Worm (Caenorhabditis elegans) whole organism, L4 larva: ENCODE data around the gene asb-1.

Experiments
- F26F4.8 ChIP-seq: fragments of 200-800 bp; sonication (Bioruptor generic); conservative IDR thresholded peaks from 2 replicates; pipeline ENCODE4 v1.3.6; 2022; ENCODE audit warnings: missing genetic modification characterization, missing compliant biosample characterization
- F37D6.2 ChIP-seq: sonication (generic microtip); optimal IDR thresholded peaks from 2 replicates; lab custom pipeline; 2016; ENCODE audit warnings: mild to moderate bottlenecking, missing genetic modification characterization, missing compliant biosample characterization
- F44E2.7 ChIP-seq: fragments of 200-800 bp; sonication (Bioruptor generic); IDR thresholded peaks from 2 replicates; pipeline ENCODE4 v2.1.2; 2022; ENCODE audit warnings: missing genetic modification characterization, missing compliant biosample characterization
- R02D3.7 ChIP-seq: fragments of 150-350 bp; sonication (generic microtip); optimal IDR thresholded peaks from 3 replicates; lab custom pipeline; 2014; ENCODE audit warnings: missing biosample characterization, missing genetic modification characterization
- T20F7.1 ChIP-seq: fragments of 200-800 bp; sonication (Bioruptor generic); optimal IDR thresholded peaks from 2 replicates; lab custom pipeline; 2018; ENCODE audit warnings: mild to moderate bottlenecking, missing genetic modification characterization, missing compliant biosample characterization
- T26A8.4 ChIP-seq: fragments of 200-800 bp; sonication (Bioruptor generic); IDR thresholded peaks from 2 replicates; pipeline ENCODE4 v1.3.6; 2022; ENCODE audit warnings: missing genetic modification characterization, missing compliant biosample characterization
- Y48G9A.11 ChIP-seq: fragments of 200-800 bp; sonication (Bioruptor generic); IDR thresholded peaks from 2 replicates; pipeline ENCODE4 v1.3.6; 2022; ENCODE audit warnings: missing genetic modification reagents, missing genetic modification characterization, missing compliant biosample characterization
- Y75B8A.6 ChIP-seq: fragments of 200-800 bp; sonication (Bioruptor generic); IDR thresholded peaks from 2 replicates; pipeline ENCODE4 v1.3.6; 2022; ENCODE audit warnings: missing genetic modification reagents, missing genetic modification characterization, missing compliant biosample characterization
- ZK337.2 ChIP-seq: fragments of 200-800 bp; sonication (Bioruptor generic); IDR thresholded peaks from 2 replicates; pipeline ENCODE4 v1.3.6; 2022; ENCODE audit warnings: missing genetic modification reagents, missing genetic modification characterization, missing compliant biosample characterization
- aly-2 ChIP-seq: sonication (generic microtip); optimal IDR thresholded peaks from 2 replicates; lab custom pipeline; 2018; ENCODE audit warnings: missing biosample characterization, missing genetic modification characterization
- arid-1 ChIP-seq: fragments of 200-800 bp; sonication (Bioruptor generic); conservative IDR thresholded peaks from 2 replicates; pipeline ENCODE4 v1.3.6; 2022; ENCODE audit warnings: missing genetic modification reagents, missing genetic modification characterization, missing compliant biosample characterization
- ceh-44 ChIP-seq: fragments of 200-800 bp; sonication (Bioruptor generic); IDR thresholded peaks from 2 replicates; pipeline ENCODE4 v1.3.6; 2022; ENCODE audit warnings: missing genetic modification reagents, missing genetic modification characterization, missing compliant biosample characterization
- ceh-62 ChIP-seq: sonication (generic microtip); optimal IDR thresholded peaks from 2 replicates; lab custom pipeline; 2017; ENCODE audit warnings: missing biosample characterization, missing genetic modification characterization
- ceh-82 ChIP-seq: sonication (generic microtip); optimal IDR thresholded peaks from 2 replicates; lab custom pipeline; 2017; ENCODE audit warnings: missing biosample characterization, missing genetic modification characterization
- ces-1 ChIP-seq: fragments of 150-350 bp; sonication (generic microtip); optimal IDR thresholded peaks from 4 replicates; lab custom pipeline; 2014; ENCODE audit warnings: missing biosample characterization, missing genetic modification reagents, missing genetic modification characterization
- daf-12 ChIP-seq: fragments of 150-350 bp; optimal IDR thresholded peaks from 2 replicates; lab custom pipeline; 2014; ENCODE audit warnings: missing biosample characterization, missing genetic modification reagents, missing genetic modification characterization
- daf-16 ChIP-seq, 3 experiments: sonication (generic microtip); optimal IDR thresholded peaks; 2 replicates each; lab custom pipeline; 2016 to 2017; ENCODE audit warnings: missing genetic modification characterization in 3 of 3, missing genetic modification reagents in 3 of 3, mild to moderate bottlenecking in 2 of 3, missing compliant biosample characterization in 2 of 3, missing biosample characterization in 1 of 3, moderate library complexity in 1 of 3
- daf-8 ChIP-seq: fragments of 200-800 bp; sonication (Bioruptor generic); IDR thresholded peaks from 2 replicates; pipeline ENCODE4 v1.3.6; 2022; ENCODE audit warnings: missing genetic modification characterization, missing compliant biosample characterization
- dmd-9 ChIP-seq: fragments of 200-800 bp; sonication (Bioruptor generic); IDR thresholded peaks from 2 replicates; pipeline ENCODE4 v1.3.6; 2022; ENCODE audit warnings: missing genetic modification reagents, missing genetic modification characterization, missing compliant biosample characterization
- dve-1 ChIP-seq: sonication (generic microtip); optimal IDR thresholded peaks from 2 replicates; lab custom pipeline; 2017; ENCODE audit warnings: antibody characterized with exemption, mild to moderate bottlenecking, missing genetic modification characterization, missing compliant biosample characterization; ENCODE audit not compliant: insufficient read depth
- fos-1 ChIP-seq: fragments of 150-350 bp; optimal IDR thresholded peaks from 2 replicates; lab custom pipeline; 2014; ENCODE audit warnings: missing biosample characterization, missing genetic modification characterization
- hlh-30 ChIP-seq: sonication (generic microtip); optimal IDR thresholded peaks from 2 replicates; lab custom pipeline; 2017; ENCODE audit warnings: antibody characterized with exemption, mild to moderate bottlenecking, missing genetic modification characterization, missing compliant biosample characterization; ENCODE audit not compliant: insufficient read depth
- hmg-1.1 ChIP-seq: fragments of 200-800 bp; sonication (Bioruptor generic); IDR thresholded peaks from 2 replicates; pipeline ENCODE4 v1.3.6; 2022; ENCODE audit warnings: missing genetic modification reagents, missing genetic modification characterization, missing compliant biosample characterization
- lin-1 ChIP-seq: fragments of 200-800 bp; sonication (Bioruptor generic); IDR thresholded peaks from 2 replicates; pipeline ENCODE4 v1.3.6; 2022; ENCODE audit warnings: missing genetic modification reagents, missing genetic modification characterization, missing compliant biosample characterization
- lin-15B ChIP-seq: fragments of 150-350 bp; sonication (generic microtip); optimal IDR thresholded peaks from 3 replicates; lab custom pipeline; 2014; ENCODE audit warnings: missing biosample characterization, missing genetic modification characterization
- lin-39 ChIP-seq: fragments of 150-350 bp; optimal IDR thresholded peaks from 2 replicates; lab custom pipeline; 2014; ENCODE audit warnings: missing biosample characterization, missing genetic modification reagents, missing genetic modification characterization
- lir-3 ChIP-seq: sonication (generic microtip); optimal IDR thresholded peaks from 2 replicates; lab custom pipeline; 2016; ENCODE audit warnings: mild to moderate bottlenecking, missing genetic modification characterization, missing compliant biosample characterization
- lsy-2 ChIP-seq, 2 experiments: fragments of 150-350 bp in 1 of 2; sonication (generic microtip) in 1 of 2; optimal IDR thresholded peaks; 2 replicates each; lab custom pipeline; 2014 to 2017; ENCODE audit warnings: missing biosample characterization in 2 of 2, missing genetic modification characterization in 2 of 2
- madf-5 ChIP-seq, 2 experiments: fragments of 200-800 bp; sonication (Bioruptor generic); IDR thresholded peaks; 2 replicates each; pipeline ENCODE4 v1.3.6; 2022; ENCODE audit warnings: missing compliant biosample characterization in 2 of 2, missing genetic modification characterization in 2 of 2
- mdl-1 ChIP-seq, 2 experiments: fragments of 150-350 bp in 1 of 2; sonication (generic microtip) in 1 of 2; optimal IDR thresholded peaks; 2 replicates each; lab custom pipeline; 2014 to 2017; ENCODE audit warnings: missing biosample characterization in 2 of 2, missing genetic modification characterization in 2 of 2
- mdt-29 ChIP-seq: fragments of 200-800 bp; sonication (Bioruptor generic); IDR thresholded peaks from 2 replicates; pipeline ENCODE4 v1.3.6; 2022; ENCODE audit warnings: missing genetic modification reagents, missing genetic modification characterization, missing compliant biosample characterization
- mxl-2 ChIP-seq: fragments of 200-800 bp; sonication (Bioruptor generic); conservative IDR thresholded peaks from 2 replicates; pipeline ENCODE4 v1.3.6; 2022; ENCODE audit warnings: missing genetic modification reagents, missing genetic modification characterization, missing compliant biosample characterization
- mxl-3 ChIP-seq: fragments of 200-800 bp; sonication (Bioruptor generic); optimal IDR thresholded peaks from 2 replicates; lab custom pipeline; 2018; ENCODE audit warnings: mild to moderate bottlenecking, missing genetic modification characterization, missing compliant biosample characterization
- nhr-10 ChIP-seq: fragments of 150-350 bp; optimal IDR thresholded peaks from 2 replicates; lab custom pipeline; 2014; ENCODE audit warnings: missing biosample characterization, missing genetic modification characterization
- nhr-102 ChIP-seq: sonication (generic microtip); optimal IDR thresholded peaks from 2 replicates; lab custom pipeline; 2016; ENCODE audit warnings: mild to moderate bottlenecking, missing genetic modification characterization, moderate library complexity, missing compliant biosample characterization
- nhr-11 ChIP-seq: fragments of 150-350 bp; optimal IDR thresholded peaks from 2 replicates; lab custom pipeline; 2014; ENCODE audit warnings: missing biosample characterization, missing genetic modification characterization
- nhr-111 ChIP-seq: fragments of 200-800 bp; sonication (Bioruptor generic); optimal IDR thresholded peaks from 2 replicates; lab custom pipeline; 2018; ENCODE audit warnings: mild to moderate bottlenecking, missing genetic modification characterization, missing compliant biosample characterization
- nhr-237 ChIP-seq: sonication (generic microtip); optimal IDR thresholded peaks from 2 replicates; lab custom pipeline; 2017; ENCODE audit warnings: missing biosample characterization, missing genetic modification characterization
- nhr-41 ChIP-seq: fragments of 200-800 bp; sonication (Bioruptor generic); IDR thresholded peaks from 2 replicates; pipeline ENCODE4 v1.3.6; 2022; ENCODE audit warnings: missing genetic modification reagents, missing genetic modification characterization, missing compliant biosample characterization
- nhr-77 ChIP-seq: fragments of 150-350 bp; optimal IDR thresholded peaks from 2 replicates; lab custom pipeline; 2014; ENCODE audit warnings: missing biosample characterization, missing genetic modification characterization
- pqm-1 ChIP-seq: sonication (generic microtip); optimal IDR thresholded peaks from 2 replicates; lab custom pipeline; 2017; ENCODE audit warnings: missing biosample characterization, missing genetic modification characterization
- rbr-2 ChIP-seq: sonication (generic microtip); optimal IDR thresholded peaks from 2 replicates; lab custom pipeline; 2016; ENCODE audit warnings: missing genotype, missing genetic modification characterization, missing compliant biosample characterization
- saeg-2 ChIP-seq: fragments of 200-800 bp; sonication (Bioruptor generic); IDR thresholded peaks from 2 replicates; pipeline ENCODE4 v1.3.6; 2022; ENCODE audit warnings: missing genetic modification reagents, missing genetic modification characterization, missing compliant biosample characterization
- sdz-12 ChIP-seq: fragments of 200-800 bp; sonication (Bioruptor generic); optimal IDR thresholded peaks from 2 replicates; lab custom pipeline; 2018; ENCODE audit warnings: mild to moderate bottlenecking, missing genetic modification characterization, missing compliant biosample characterization
- spr-1 ChIP-seq: sonication (generic microtip); optimal IDR thresholded peaks from 2 replicates; lab custom pipeline; 2016; ENCODE audit warnings: mild to moderate bottlenecking, missing genetic modification characterization, missing compliant biosample characterization
- spr-3 ChIP-seq: fragments of 200-800 bp; sonication (Bioruptor generic); optimal IDR thresholded peaks from 2 replicates; lab custom pipeline; 2018; ENCODE audit warnings: mild to moderate bottlenecking, missing genetic modification characterization, missing compliant biosample characterization
- tag-97 ChIP-seq: fragments of 200-800 bp; sonication (Bioruptor generic); IDR thresholded peaks from 2 replicates; pipeline ENCODE4 v1.3.6; 2022; ENCODE audit warnings: missing genetic modification characterization, missing compliant biosample characterization
- unc-130 ChIP-seq: sonication (generic microtip); optimal IDR thresholded peaks from 2 replicates; lab custom pipeline; 2016; ENCODE audit warnings: missing genetic modification reagents, missing genetic modification characterization, missing compliant biosample characterization
- unc-39 ChIP-seq: sonication (generic microtip); optimal IDR thresholded peaks from 2 replicates; lab custom pipeline; 2017; ENCODE audit warnings: missing biosample characterization, missing genetic modification characterization
- vab-7 ChIP-seq: fragments of 200-800 bp; sonication (Bioruptor generic); IDR thresholded peaks from 2 replicates; pipeline ENCODE4 v1.3.6; 2022; ENCODE audit warnings: missing genetic modification reagents, missing genetic modification characterization, missing compliant biosample characterization
- zfp-2 ChIP-seq: sonication (generic microtip); optimal IDR thresholded peaks from 2 replicates; lab custom pipeline; 2016; ENCODE audit warnings: mild to moderate bottlenecking, missing genetic modification characterization, missing compliant biosample characterization

The asb-1 gene

ce11 chrIII:4568455-4568854 is 27.2 kb downstream of the asb-1 start, which contains the start of gene idhg-1:
TSS of gene idhg-1 (plus strand) at chrIII:4568797.
- TF ChIP-seq T26A8.4 (GFP tag; lab: Robert Waterston, UW): peak; percentile 76; the same call in 1 of the 2 replicates
- TF ChIP-seq R02D3.7 (tag; lab: Kevin White, UChicago): no peak
- no peak for TF ChIP-seq ceh-62 (tag; lab: Kevin White, UChicago)
- no peak for TF ChIP-seq nhr-237
- peak in 1 of 2 experiments; percentile 72 for TF ChIP-seq lsy-2 (tag; optimal IDR thresholded peaks at IDR 0.05; lab: Kevin White, UChicago)
- no peak for TF ChIP-seq lin-15B (tag; lab: Kevin White, UChicago)
- peak; percentile 55; the same call in 1 of the 2 replicates for TF ChIP-seq saeg-2 (GFP tag; lab: Robert Waterston, UW)
- peak; percentile 10 to 94 for TF ChIP-seq daf-16 (GFP tag; optimal IDR thresholded peaks at IDR 0.05; lab: Kevin White, UChicago)
- peak; percentile 66 for TF ChIP-seq daf-16 (tag; optimal IDR thresholded peaks at IDR 0.05; lab: Kevin White, UChicago)
- TF ChIP-seq F37D6.2: peak; percentile 35
- TF ChIP-seq daf-8: no peak
- TF ChIP-seq mxl-3 (GFP tag; lab: Kevin White, UChicago): peak; percentile 20
- TF ChIP-seq unc-130 (GFP tag; lab: Kevin White, UChicago): peak; percentile 88
- TF ChIP-seq tag-97 (GFP tag; lab: Robert Waterston, UW): no peak
- no peak for TF ChIP-seq fos-1 (tag; lab: Kevin White, UChicago)
- peak; percentile 29 for TF ChIP-seq pqm-1
- TF ChIP-seq spr-3 (GFP tag; lab: Kevin White, UChicago): no peak
- no peak for TF ChIP-seq nhr-41 (GFP tag; lab: Robert Waterston, UW)
- peak; percentile 47 for TF ChIP-seq nhr-102
- no peak for TF ChIP-seq T20F7.1 (GFP tag; lab: Kevin White, UChicago)
- TF ChIP-seq rbr-2 (tag; lab: Kevin White, UChicago): peak; percentile 63
- TF ChIP-seq lin-1 (GFP tag; lab: Robert Waterston, UW): 0 out of 2 replicates have a peak, but pooled peaks have one; percentile 48
- TF ChIP-seq arid-1: peak; percentile 81
- no peak for TF ChIP-seq ces-1 (GFP tag; lab: Kevin White, UChicago)
- TF ChIP-seq unc-39: no peak
- TF ChIP-seq F26F4.8 (GFP tag; lab: Robert Waterston, UW): no peak
- no peak for TF ChIP-seq madf-5 (GFP tag; IDR thresholded peaks at IDR 0.05; lab: Robert Waterston, UW)
- no peak for TF ChIP-seq Y48G9A.11 (GFP tag; lab: Robert Waterston, UW)
- no peak for TF ChIP-seq ceh-82
- no peak for TF ChIP-seq ceh-44 (GFP tag; lab: Robert Waterston, UW)
- no peak for TF ChIP-seq sdz-12
- peak; percentile 58 for TF ChIP-seq hlh-30 (tag; lab: Kevin White, UChicago)
- no peak for TF ChIP-seq ZK337.2 (GFP tag; lab: Robert Waterston, UW)
- TF ChIP-seq mxl-2 (GFP tag; lab: Robert Waterston, UW): no peak
- TF ChIP-seq spr-1: no peak
- no peak for TF ChIP-seq vab-7 (GFP tag; lab: Robert Waterston, UW)
- TF ChIP-seq daf-12 (tag; lab: Kevin White, UChicago): no peak
- no peak for TF ChIP-seq lin-39
- TF ChIP-seq F44E2.7 (GFP tag; lab: Robert Waterston, UW): no peak
- no peak for TF ChIP-seq dmd-9
- peak; percentile 63; the same call in 1 of the 2 replicates for TF ChIP-seq Y75B8A.6 (GFP tag; lab: Robert Waterston, UW)
- peak; percentile 78 for TF ChIP-seq dve-1 (tag; lab: Kevin White, UChicago)
- peak; percentile 4 for TF ChIP-seq nhr-77 (tag; lab: Kevin White, UChicago)
- no peak for TF ChIP-seq nhr-111 (GFP tag; lab: Kevin White, UChicago)
- no peak for TF ChIP-seq aly-2 (tag; lab: Kevin White, UChicago)
- TF ChIP-seq mdl-1 (tag; optimal IDR thresholded peaks at IDR 0.05; lab: Kevin White, UChicago): no peak
- TF ChIP-seq nhr-11 (tag; lab: Kevin White, UChicago): peak; percentile 71
- TF ChIP-seq mdt-29 (GFP tag; lab: Robert Waterston, UW): no peak
- no peak for TF ChIP-seq zfp-2 (tag; lab: Kevin White, UChicago)
- TF ChIP-seq hmg-1.1 (GFP tag; lab: Robert Waterston, UW): peak; percentile 61; the same call in 1 of the 2 replicates
- TF ChIP-seq nhr-10 (tag; lab: Kevin White, UChicago): no peak
- TF ChIP-seq lir-3: no peak
